Worm (Caenorhabditis elegans) whole organism, young adult: ENCODE data around the gene C02F5.13.

Experiments
- Y67H2A.10 ChIP-seq: fragments of 200-800 bp; sonication (Bioruptor generic); conservative IDR thresholded peaks from 2 replicates; pipeline ENCODE4 v1.3.6; 2022; ENCODE audit warnings: missing genetic modification reagents, missing genetic modification characterization, missing compliant biosample characterization
- ama-1 ChIP-seq, 3 experiments: fragments of 150-350 bp in 1 of 3; sonication (generic microtip) in 2 of 3; optimal IDR thresholded peaks; 2 replicates each; lab custom pipeline; 2014 to 2018; ENCODE audit warnings: missing biosample characterization in 2 of 3, missing genetic modification characterization in 2 of 3, missing genetic modification reagents in 2 of 3
- xnd-1 ChIP-seq: sonication (generic microtip); optimal IDR thresholded peaks from 2 replicates; lab custom pipeline; 2016; ENCODE audit warnings: missing genotype, missing genetic modification reagents, missing genetic modification characterization, missing compliant biosample characterization
- zim-3 ChIP-seq: sonication (generic microtip); optimal IDR thresholded peaks from 2 replicates; lab custom pipeline; 2017; ENCODE audit warnings: mild to moderate bottlenecking, missing genetic modification characterization, moderate library complexity, missing compliant biosample characterization

- TF ChIP-seq Y67H2A.10 (GFP tag; lab: Robert Waterston, UW) = no peak
- no peak for TF ChIP-seq zim-3 (tag; lab: Kevin White, UChicago)
- no peak for TF ChIP-seq ama-1 (optimal IDR thresholded peaks at IDR 0.05; lab: Kevin White, UChicago)
- TF ChIP-seq ama-1 (GFP tag; optimal IDR thresholded peaks at IDR 0.05; lab: Kevin White, UChicago) = no peak
- TF ChIP-seq xnd-1 = no peak
These were observed 44.4 kb upstream of the C02F5.13 start, which contains the start of gene snb-5 for ce11 chrIII:8202754-8203153.
